Fruit fly (Drosophila melanogaster) whole organism, wandering third instar larva: Measurements from ENCODE around the gene CG34134.
A peak's percentile ranks its signal among the peaks of the same experiment; 100 is the strongest.

ENCODE experiments used
- Abd-B ChIP-seq: fragments of >200 bp; optimal IDR thresholded peaks from 2 replicates; lab custom pipeline; 2017; ENCODE audit warnings: missing biosample characterization, missing genetic modification characterization
- CG32264 ChIP-seq: fragments of 200-800 bp; sonication (Bioruptor generic); optimal IDR thresholded peaks from 2 replicates; lab custom pipeline; 2016; ENCODE audit warnings: missing biosample characterization, missing genetic modification characterization
- CG9705 ChIP-seq: fragments of 200-800 bp; sonication (Bioruptor generic); optimal IDR thresholded peaks from 2 replicates; lab custom pipeline; 2018; ENCODE audit warnings: missing biosample characterization, mild to moderate bottlenecking, missing genetic modification characterization
- CrebA ChIP-seq: fragments of 200-800 bp; sonication (Bioruptor generic); optimal IDR thresholded peaks from 2 replicates; lab custom pipeline; 2016; ENCODE audit warnings: missing biosample characterization, mild to moderate bottlenecking, missing genetic modification characterization, borderline replicate concordance
- Dfd ChIP-seq: fragments of >200 bp; optimal IDR thresholded peaks from 2 replicates; lab custom pipeline; 2017; ENCODE audit warnings: missing biosample characterization, missing genetic modification characterization
- Dif ChIP-seq: fragments of 200-275, 200-300 bp; sonication (Bioruptor generic); optimal IDR thresholded peaks from 2 replicates; lab custom pipeline; 2018; ENCODE audit warnings: missing biosample characterization, missing genetic modification characterization; ENCODE audit not compliant: partially characterized antibody
- GATAd ChIP-seq: sonication (Bioruptor generic); optimal IDR thresholded peaks from 2 replicates; lab custom pipeline; 2016; ENCODE audit warnings: missing biosample characterization, missing genetic modification characterization
- HLH106 ChIP-seq: fragments of 200-800 bp; optimal IDR thresholded peaks from 3 replicates; lab custom pipeline; 2019; ENCODE audit warnings: missing biosample characterization, mild to moderate bottlenecking, missing genetic modification characterization, moderate library complexity
- Hnf4 ChIP-seq: fragments of 200-800 bp; sonication (Bioruptor generic); optimal IDR thresholded peaks from 2 replicates; lab custom pipeline; 2016; ENCODE audit warnings: missing biosample characterization, mild to moderate bottlenecking, missing genetic modification characterization
- Hr78 ChIP-seq: fragments of >200 bp; optimal IDR thresholded peaks from 2 replicates; lab custom pipeline; 2017; ENCODE audit warnings: missing biosample characterization, missing genetic modification characterization
- Hr83 ChIP-seq: fragments of 200-300 bp; sonication (Bioruptor generic); optimal IDR thresholded peaks from 2 replicates; lab custom pipeline; 2016; ENCODE audit warnings: missing biosample characterization, mild to moderate bottlenecking, missing genetic modification characterization, moderate library complexity; ENCODE audit not compliant: poor library complexity, severe bottlenecking
- Jra ChIP-seq: sonication (Bioruptor generic); optimal IDR thresholded peaks from 2 replicates; lab custom pipeline; 2016; ENCODE audit warnings: missing biosample characterization, missing genetic modification characterization
- Mio ChIP-seq: sonication (Bioruptor generic); optimal IDR thresholded peaks from 2 replicates; lab custom pipeline; 2016; ENCODE audit warnings: missing biosample characterization, missing genetic modification characterization
- Myc ChIP-seq: fragments of >200 bp; optimal IDR thresholded peaks from 2 replicates; lab custom pipeline; 2017
- N ChIP-seq: fragments of >200 bp; optimal IDR thresholded peaks from 2 replicates; lab custom pipeline; 2018; ENCODE audit warnings: missing biosample characterization, missing external identifiers, missing genetic modification characterization
- OdsH ChIP-seq: fragments of 200-800 bp; sonication (Bioruptor generic); optimal IDR thresholded peaks from 2 replicates; lab custom pipeline; 2016; ENCODE audit warnings: missing biosample characterization, mild to moderate bottlenecking, missing genetic modification characterization
- Rel ChIP-seq, 2 experiments: fragments of 200-800 bp; sonication (Bioruptor generic) in 1 of 2; optimal IDR thresholded peaks; 2 replicates in 1 of 2; 3 replicates in 1 of 2; lab custom pipeline; 2016 to 2019; ENCODE audit warnings: mild to moderate bottlenecking in 2 of 2, missing biosample characterization in 2 of 2, missing genetic modification characterization in 2 of 2, moderate library complexity in 1 of 2
- Sp1 ChIP-seq: fragments of 200-800 bp; sonication (Bioruptor generic); optimal IDR thresholded peaks from 3 replicates; lab custom pipeline; 2019; ENCODE audit warnings: missing biosample characterization, mild to moderate bottlenecking, missing genetic modification characterization, moderate library complexity
- Vsx2 ChIP-seq: fragments of 200-300, 225-300 bp; sonication (Bioruptor generic); optimal IDR thresholded peaks from 2 replicates; lab custom pipeline; 2018; ENCODE audit warnings: missing biosample characterization, missing genetic modification characterization; ENCODE audit not compliant: partially characterized antibody
- br ChIP-seq: fragments of 200-800 bp; sonication (Bioruptor generic); optimal IDR thresholded peaks from 2 replicates; lab custom pipeline; 2016; ENCODE audit warnings: missing biosample characterization, missing genetic modification characterization
- brk ChIP-seq: fragments of 200-800 bp; sonication (Bioruptor generic); optimal IDR thresholded peaks from 2 replicates; lab custom pipeline; 2016; ENCODE audit warnings: missing biosample characterization, mild to moderate bottlenecking, missing genetic modification characterization
- dl ChIP-seq, 2 experiments: fragments of 175-275, 200-275 bp in 1 of 2; fragments of 200-275 bp in 1 of 2; sonication (Bioruptor generic); optimal IDR thresholded peaks; lab custom pipeline; 2018; ENCODE audit warnings: mild to moderate bottlenecking in 2 of 2, missing biosample characterization in 2 of 2, missing genetic modification characterization in 2 of 2, moderate library complexity in 2 of 2; ENCODE audit not compliant: partially characterized antibody in 2 of 2, insufficient read depth in 1 of 2
- dmrt93B ChIP-seq: fragments of 200-800 bp; sonication (Bioruptor generic); optimal IDR thresholded peaks from 2 replicates; lab custom pipeline; 2018; ENCODE audit warnings: missing biosample characterization, mild to moderate bottlenecking, missing genetic modification characterization
- dsf ChIP-seq: sonication (Bioruptor generic); optimal IDR thresholded peaks from 2 replicates; lab custom pipeline; 2016; ENCODE audit warnings: missing biosample characterization, missing genetic modification characterization, borderline replicate concordance
- ey ChIP-seq: fragments of 200-800 bp; sonication (Bioruptor generic); optimal IDR thresholded peaks from 2 replicates; lab custom pipeline; 2016; ENCODE audit warnings: missing biosample characterization, missing genetic modification characterization
- foxo ChIP-seq, 2 experiments: fragments of 200-800 bp; sonication (Bioruptor generic); optimal IDR thresholded peaks; 2 replicates in 1 of 2; 3 replicates in 1 of 2; lab custom pipeline; 2016 to 2017; ENCODE audit warnings: missing biosample characterization in 2 of 2, missing genetic modification characterization in 2 of 2
- fru ChIP-seq: fragments of 200-800 bp; sonication (Bioruptor generic); optimal IDR thresholded peaks from 3 replicates; lab custom pipeline; 2016; ENCODE audit warnings: missing biosample characterization, mild to moderate bottlenecking, missing genetic modification characterization
- h ChIP-seq: fragments of 200-800 bp; sonication (Bioruptor generic); optimal IDR thresholded peaks from 3 replicates; lab custom pipeline; 2016; ENCODE audit warnings: missing biosample characterization, mild to moderate bottlenecking, missing genetic modification characterization
- jim ChIP-seq: fragments of 175-275, 200-325 bp; sonication (Bioruptor generic); optimal IDR thresholded peaks from 2 replicates; lab custom pipeline; 2016; ENCODE audit warnings: missing biosample characterization, mild to moderate bottlenecking, missing genetic modification characterization
- lola ChIP-seq: fragments of >200 bp; optimal IDR thresholded peaks from 2 replicates; lab custom pipeline; 2017; ENCODE audit warnings: missing biosample characterization, missing genetic modification characterization
- pan ChIP-seq: fragments of >200 bp; optimal IDR thresholded peaks from 2 replicates; lab custom pipeline; 2017
- psq ChIP-seq: fragments of 200-800 bp; sonication (Bioruptor generic); optimal IDR thresholded peaks from 3 replicates; lab custom pipeline; 2017; ENCODE audit warnings: missing biosample characterization, mild to moderate bottlenecking, missing genetic modification characterization, moderate library complexity
- rgr ChIP-seq: fragments of 200-800 bp; sonication (Bioruptor generic); optimal IDR thresholded peaks from 3 replicates; lab custom pipeline; 2016; ENCODE audit warnings: missing biosample characterization, mild to moderate bottlenecking, missing genetic modification characterization
- sage ChIP-seq: fragments of 200-800 bp; sonication (Bioruptor generic); optimal IDR thresholded peaks from 2 replicates; lab custom pipeline; 2016; ENCODE audit warnings: missing biosample characterization, mild to moderate bottlenecking, missing genetic modification characterization
- sv ChIP-seq: fragments of 200-800 bp; sonication (Bioruptor generic); optimal IDR thresholded peaks from 3 replicates; lab custom pipeline; 2016; ENCODE audit warnings: missing biosample characterization, missing genetic modification characterization
- tai ChIP-seq: sonication (Bioruptor generic); optimal IDR thresholded peaks from 2 replicates; lab custom pipeline; 2016; ENCODE audit warnings: missing biosample characterization, missing genetic modification characterization
- usp ChIP-seq: fragments of >200 bp; optimal IDR thresholded peaks from 2 replicates; lab custom pipeline; 2017; ENCODE audit warnings: missing biosample characterization, missing genetic modification characterization
- woc ChIP-seq: sonication (Bioruptor generic); optimal IDR thresholded peaks from 2 replicates; lab custom pipeline; 2016; ENCODE audit warnings: missing biosample characterization, mild to moderate bottlenecking, missing genetic modification characterization

The CG34134 gene

DNA sequence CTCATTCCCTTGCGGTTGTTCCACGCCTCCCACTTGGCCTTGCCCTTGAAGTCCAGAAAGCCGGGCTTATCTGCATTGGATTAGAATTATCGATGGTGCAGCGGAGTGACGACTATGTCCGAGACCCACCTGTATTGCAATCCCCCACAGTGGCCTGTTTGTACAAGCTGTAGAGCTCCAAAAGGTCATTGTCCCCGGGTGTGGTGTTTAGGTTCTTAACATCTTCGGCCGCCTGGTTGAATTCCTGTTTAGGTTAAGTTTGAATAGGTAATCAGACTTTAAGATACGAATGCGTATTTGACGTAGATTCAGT lies 28.6 kb downstream of the CG34134 start:
- TF ChIP-seq Myc (no peak), CG9705 (no peak), sage (GFP tag; lab: Kevin White, UChicago) (no peak), sv (GFP tag; lab: Kevin White, UChicago) (no peak), foxo (GFP tag; optimal IDR thresholded peaks at IDR 0.05; lab: Kevin White, UChicago) (no peak), Sp1 (GFP tag; lab: Kevin White, UChicago) (no peak), lola (no peak), Rel (GFP tag; optimal IDR thresholded peaks at IDR 0.05; lab: Kevin White, UChicago) (no peak), Rel (tag; optimal IDR thresholded peaks at IDR 0.05; lab: Kevin White, UChicago) (no peak), h (no peak), br (GFP tag; lab: Kevin White, UChicago) (no peak), Mio (GFP tag; lab: Kevin White, UChicago) (no peak), Abd-B (GFP tag; lab: Kevin White, UChicago) (no peak), dmrt93B (GFP tag; lab: Kevin White, UChicago) (no peak)
- TF ChIP-seq, all 38 proteins: peak for 0

DNA sequence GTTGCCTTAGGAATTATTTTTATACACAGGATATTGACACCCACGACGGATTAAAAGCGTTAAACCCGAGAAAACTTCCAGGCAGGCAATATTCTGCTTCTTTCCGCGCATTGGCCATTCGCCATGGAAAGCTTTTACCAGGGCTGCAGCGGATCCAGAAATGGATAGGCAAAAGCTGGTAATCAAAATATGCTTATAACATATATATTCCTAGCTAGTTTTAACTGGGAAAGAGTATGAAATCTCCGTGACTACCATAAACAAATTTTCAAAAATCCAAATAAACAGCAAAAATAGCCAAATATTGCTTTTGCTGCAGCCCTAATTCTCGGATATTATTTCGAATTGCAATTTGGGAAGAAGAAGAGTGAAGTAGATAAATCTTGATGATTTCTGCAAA lies 31.1 kb downstream of the CG34134 start, which contains the start of the genes PAPLA1 and Rbsn-5:
Gene PAPLA1 (minus strand): TSS at position 141 of the 400 bp plus-strand sequence.
Gene Rbsn-5 (plus strand): TSS at position 335 of the 400 bp plus-strand sequence.
- TF ChIP-seq sage (GFP tag; lab: Kevin White, UChicago) = no peak
- TF ChIP-seq CrebA (GFP tag; lab: Kevin White, UChicago) = no peak
- peak; percentile 84 for TF ChIP-seq CG32264 (GFP tag; lab: Kevin White, UChicago)
- no peak for TF ChIP-seq jim
- TF ChIP-seq dsf (GFP tag; lab: Kevin White, UChicago) = peak; percentile 91
- peak; percentile 84 for TF ChIP-seq dmrt93B (GFP tag; lab: Kevin White, UChicago)
- TF ChIP-seq br (GFP tag; lab: Kevin White, UChicago) = peak; percentile 96
- TF ChIP-seq HLH106 (tag; lab: Kevin White, UChicago) = peak; percentile 96
- TF ChIP-seq psq (GFP tag; lab: Kevin White, UChicago) = peak; percentile 86
- TF ChIP-seq CG9705 = peak; percentile 94
- no peak for TF ChIP-seq dl (GFP tag; optimal IDR thresholded peaks at IDR 0.05; lab: Kevin White, UChicago; ENCODE audit: insufficient read depth in 1 of 2, partially characterized antibody in 2 of 2)
- peak; percentile 83 for TF ChIP-seq GATAd (GFP tag; lab: Kevin White, UChicago)
- TF ChIP-seq usp = no peak
- TF ChIP-seq Hr83 (GFP tag; lab: Kevin White, UChicago) = peak; percentile 93
- no peak for TF ChIP-seq pan
- TF ChIP-seq sv (GFP tag; lab: Kevin White, UChicago) = peak; percentile 92
- no peak for TF ChIP-seq Dfd (GFP tag; lab: Kevin White, UChicago)
- no peak for TF ChIP-seq Hr78 (GFP tag; lab: Kevin White, UChicago)
- no peak for TF ChIP-seq Rel (GFP tag; optimal IDR thresholded peaks at IDR 0.05; lab: Kevin White, UChicago)
- peak; percentile 81 for TF ChIP-seq Rel (tag; optimal IDR thresholded peaks at IDR 0.05; lab: Kevin White, UChicago)
- peak; percentile 93 for TF ChIP-seq OdsH (GFP tag; lab: Kevin White, UChicago)
- peak; percentile 97 for TF ChIP-seq h
- peak; percentile 95 for TF ChIP-seq ey (GFP tag; lab: Kevin White, UChicago)
- TF ChIP-seq brk (GFP tag; lab: Kevin White, UChicago) = peak; percentile 93
- TF ChIP-seq Hnf4 = peak; percentile 97
- TF ChIP-seq Sp1 (GFP tag; lab: Kevin White, UChicago) = peak; percentile 93
- TF ChIP-seq rgr = peak; percentile 96
- TF ChIP-seq Myc = peak; percentile 71
- TF ChIP-seq fru (GFP tag; lab: Kevin White, UChicago) = peak; percentile 95
- no peak for TF ChIP-seq Abd-B (GFP tag; lab: Kevin White, UChicago)
- no peak for TF ChIP-seq N (GFP tag; lab: Kevin White, UChicago)
- peak; percentile 52 for TF ChIP-seq Mio (GFP tag; lab: Kevin White, UChicago)
- no peak for TF ChIP-seq Dif (GFP tag; lab: Kevin White, UChicago)
- no peak for TF ChIP-seq lola
- TF ChIP-seq foxo (GFP tag; optimal IDR thresholded peaks at IDR 0.05; lab: Kevin White, UChicago) = peak; percentile 51 to 97
- TF ChIP-seq Vsx2 (GFP tag; lab: Kevin White, UChicago) = no peak
- peak; percentile 97 for TF ChIP-seq tai (GFP tag; lab: Kevin White, UChicago)
- TF ChIP-seq woc (GFP tag; lab: Kevin White, UChicago) = peak; percentile 95
- TF ChIP-seq Jra (GFP tag; lab: Kevin White, UChicago) = peak; percentile 96
